Worm (Caenorhabditis elegans) whole organism, L4 larva: ENCODE data around the gene F34D10.9.

Experiments used
- ceh-82 ChIP-seq: sonication (generic microtip); optimal IDR thresholded peaks from 2 replicates; lab custom pipeline; 2017; ENCODE audit warnings: missing biosample characterization, missing genetic modification characterization
- lim-7 ChIP-seq: fragments of 200-800 bp; sonication (Bioruptor generic); IDR thresholded peaks from 2 replicates; pipeline ENCODE4 v1.3.6; 2022; ENCODE audit warnings: missing genetic modification characterization, missing compliant biosample characterization
- lin-15B ChIP-seq: fragments of 150-350 bp; sonication (generic microtip); optimal IDR thresholded peaks from 3 replicates; lab custom pipeline; 2014; ENCODE audit warnings: missing biosample characterization, missing genetic modification characterization
- lir-3 ChIP-seq: sonication (generic microtip); optimal IDR thresholded peaks from 2 replicates; lab custom pipeline; 2016; ENCODE audit warnings: mild to moderate bottlenecking, missing genetic modification characterization, missing compliant biosample characterization
- madf-9 ChIP-seq: fragments of 200-800 bp; sonication (Bioruptor generic); conservative IDR thresholded peaks from 2 replicates; pipeline ENCODE4 v1.3.6; 2022; ENCODE audit warnings: missing genetic modification reagents, missing genetic modification characterization, missing compliant biosample characterization
- mdl-1 ChIP-seq, 2 experiments: fragments of 150-350 bp in 1 of 2; sonication (generic microtip) in 1 of 2; optimal IDR thresholded peaks; 2 replicates each; lab custom pipeline; 2014 to 2017; ENCODE audit warnings: missing biosample characterization in 2 of 2, missing genetic modification characterization in 2 of 2
- nhr-11 ChIP-seq: fragments of 150-350 bp; optimal IDR thresholded peaks from 2 replicates; lab custom pipeline; 2014; ENCODE audit warnings: missing biosample characterization, missing genetic modification characterization
- nhr-237 ChIP-seq: sonication (generic microtip); optimal IDR thresholded peaks from 2 replicates; lab custom pipeline; 2017; ENCODE audit warnings: missing biosample characterization, missing genetic modification characterization
- nhr-6 ChIP-seq: fragments of 150-350 bp; optimal IDR thresholded peaks from 2 replicates; lab custom pipeline; 2014; ENCODE audit warnings: missing biosample characterization, missing genetic modification characterization
- nhr-76 ChIP-seq: fragments of 150-350 bp; optimal IDR thresholded peaks from 2 replicates; lab custom pipeline; 2014; ENCODE audit warnings: missing biosample characterization, missing genetic modification characterization
- snpc-4 ChIP-seq: fragments of 150-350 bp; optimal IDR thresholded peaks from 2 replicates; lab custom pipeline; 2014; ENCODE audit warnings: missing biosample characterization, missing genetic modification characterization
- unc-39 ChIP-seq: sonication (generic microtip); optimal IDR thresholded peaks from 2 replicates; lab custom pipeline; 2017; ENCODE audit warnings: missing biosample characterization, missing genetic modification characterization
- vab-7 ChIP-seq: fragments of 200-800 bp; sonication (Bioruptor generic); IDR thresholded peaks from 2 replicates; pipeline ENCODE4 v1.3.6; 2022; ENCODE audit warnings: missing genetic modification reagents, missing genetic modification characterization, missing compliant biosample characterization

DNA sequence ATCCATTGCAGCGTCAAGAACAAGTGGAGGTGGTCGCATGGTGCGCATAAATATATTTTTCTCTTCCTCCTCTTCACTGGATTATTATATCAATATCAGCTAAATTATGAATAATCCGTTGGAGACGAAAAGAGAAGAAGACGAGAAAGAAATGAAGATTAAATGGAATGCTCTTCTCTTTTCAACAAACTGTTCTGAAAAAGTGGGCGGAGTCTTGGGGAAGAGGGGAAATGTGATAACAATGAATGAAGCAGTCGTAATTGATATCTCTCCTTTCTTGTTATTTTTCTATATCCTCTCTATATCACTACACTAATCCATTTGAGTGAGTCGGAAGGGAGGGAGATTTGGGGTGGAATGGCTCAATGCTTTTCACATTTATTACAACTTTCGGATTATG, 29.9 kb upstream of the F34D10.9 start, which contains the start of gene arcp-1:
- no peak for TF ChIP-seq lim-7 (GFP tag; lab: Robert Waterston, UW)
- no peak for TF ChIP-seq mdl-1 (tag; optimal IDR thresholded peaks at IDR 0.05; lab: Kevin White, UChicago)
- no peak for TF ChIP-seq ceh-82
- no peak for TF ChIP-seq nhr-237 (tag; lab: Kevin White, UChicago)
- no peak for TF ChIP-seq vab-7 (GFP tag; lab: Robert Waterston, UW)
- TF ChIP-seq unc-39 (tag; lab: Kevin White, UChicago) = no peak
- no peak for TF ChIP-seq nhr-6 (tag; lab: Kevin White, UChicago)
- no peak for TF ChIP-seq nhr-76 (tag; lab: Kevin White, UChicago)
- TF ChIP-seq snpc-4 (tag; lab: Kevin White, UChicago) = no peak
- no peak for TF ChIP-seq nhr-11 (tag; lab: Kevin White, UChicago)
- no peak for TF ChIP-seq lir-3 (tag; lab: Kevin White, UChicago)
- TF ChIP-seq lin-15B (tag; lab: Kevin White, UChicago) = no peak
- no peak for TF ChIP-seq madf-9 (GFP tag; lab: Robert Waterston, UW)
